Fruit fly (Drosophila melanogaster) whole organism, prepupa: ENCODE measurements around the gene CG10651.

Experiments
- CG11294 ChIP-seq: fragments of 200-800 bp; sonication (Bioruptor generic); IDR thresholded peaks from 2 replicates; pipeline ENCODE4 v1.3.6; 2022; ENCODE audit warnings: missing biosample characterization, missing genetic modification characterization
- CG1621 ChIP-seq: fragments of 200-800 bp; sonication (Bioruptor generic); optimal IDR thresholded peaks from 3 replicates; lab custom pipeline; 2018; ENCODE audit warnings: missing biosample characterization, mild to moderate bottlenecking, missing genetic modification characterization
- CG16779 ChIP-seq: fragments of 200-800 bp; sonication (Bioruptor generic); optimal IDR thresholded peaks from 3 replicates; lab custom pipeline; 2017; ENCODE audit warnings: missing biosample characterization, mild to moderate bottlenecking, missing genetic modification characterization
- CG3032 ChIP-seq: fragments of 200-800 bp; optimal IDR thresholded peaks from 2 replicates; lab custom pipeline; 2019; ENCODE audit warnings: missing biosample characterization, mild to moderate bottlenecking, missing genetic modification characterization, moderate library complexity
- CG34406 ChIP-seq: fragments of 200-800 bp; sonication (Bioruptor generic); optimal IDR thresholded peaks from 3 replicates; lab custom pipeline; 2016; ENCODE audit warnings: missing biosample characterization, missing genetic modification characterization
- CG3919 ChIP-seq: fragments of 200-800 bp; sonication (Bioruptor generic); optimal IDR thresholded peaks from 3 replicates; lab custom pipeline; 2016; ENCODE audit warnings: missing biosample characterization, missing genetic modification characterization
- CG4318 ChIP-seq: fragments of 200-800 bp; sonication (Bioruptor generic); optimal IDR thresholded peaks from 3 replicates; lab custom pipeline; 2017; ENCODE audit warnings: missing biosample characterization, mild to moderate bottlenecking, missing genetic modification characterization
- CG6163 ChIP-seq: fragments of 200-800 bp; sonication (Bioruptor generic); IDR thresholded peaks from 3 replicates; pipeline ENCODE4 v1.3.6; 2022; ENCODE audit warnings: missing biosample characterization, missing genetic modification characterization
- CG6276 ChIP-seq: fragments of 200-800 bp; sonication (Bioruptor generic); optimal IDR thresholded peaks from 2 replicates; lab custom pipeline; 2017; ENCODE audit warnings: missing biosample characterization, mild to moderate bottlenecking, missing genetic modification characterization
- CG7368 ChIP-seq: fragments of 200-800 bp; sonication (Bioruptor generic); optimal IDR thresholded peaks from 3 replicates; lab custom pipeline; 2016; ENCODE audit warnings: missing biosample characterization, missing genetic modification characterization
- CG8119 ChIP-seq: fragments of 200-800 bp; sonication (Bioruptor generic); IDR thresholded peaks from 3 replicates; pipeline ENCODE4 v1.3.6; 2022; ENCODE audit warnings: missing biosample characterization, missing genetic modification characterization
- CG8632 ChIP-seq: fragments of 200-800 bp; sonication (Bioruptor generic); optimal IDR thresholded peaks from 3 replicates; lab custom pipeline; 2016; ENCODE audit warnings: missing biosample characterization, missing genetic modification characterization
- CG9139 ChIP-seq: fragments of 200-800 bp; sonication (Bioruptor generic); optimal IDR thresholded peaks from 3 replicates; lab custom pipeline; 2017; ENCODE audit warnings: missing biosample characterization, mild to moderate bottlenecking, missing genetic modification characterization
- Eip93F ChIP-seq: fragments of 200-800 bp; sonication (Bioruptor generic); optimal IDR thresholded peaks from 2 replicates; lab custom pipeline; 2016; ENCODE audit warnings: missing biosample characterization, mild to moderate bottlenecking, missing genetic modification characterization
- Lpt ChIP-seq: fragments of 200-800 bp; sonication (Bioruptor generic); optimal IDR thresholded peaks from 3 replicates; lab custom pipeline; 2016; ENCODE audit warnings: missing biosample characterization, missing genetic modification characterization
- Met ChIP-seq: fragments of 200-800 bp; sonication (Bioruptor generic); optimal IDR thresholded peaks from 3 replicates; lab custom pipeline; 2016; ENCODE audit warnings: missing biosample characterization, missing genetic modification characterization
- Sox102F ChIP-seq: fragments of 200-800 bp; sonication (Bioruptor generic); optimal IDR thresholded peaks from 2 replicates; lab custom pipeline; 2016; ENCODE audit warnings: missing biosample characterization, mild to moderate bottlenecking, missing genetic modification characterization
- Sox14 ChIP-seq: fragments of 200-800 bp; sonication (Bioruptor generic); optimal IDR thresholded peaks from 3 replicates; lab custom pipeline; 2016; ENCODE audit warnings: missing biosample characterization, missing genetic modification characterization
- achi ChIP-seq: fragments of 200-800 bp; sonication (Bioruptor generic); optimal IDR thresholded peaks from 3 replicates; lab custom pipeline; 2016; ENCODE audit warnings: missing biosample characterization, missing genetic modification characterization
- dac ChIP-seq: fragments of 200-800 bp; sonication (Bioruptor generic); optimal IDR thresholded peaks from 2 replicates; lab custom pipeline; 2017; ENCODE audit warnings: missing biosample characterization, mild to moderate bottlenecking, missing genetic modification characterization
- dsx ChIP-seq: fragments of 200-800 bp; optimal IDR thresholded peaks from 3 replicates; lab custom pipeline; 2019; ENCODE audit warnings: missing biosample characterization, mild to moderate bottlenecking, missing genetic modification characterization, moderate library complexity; ENCODE audit not compliant: poor library complexity, severe bottlenecking
- eg ChIP-seq: fragments of 200-800 bp; sonication (Bioruptor generic); IDR thresholded peaks from 3 replicates; pipeline ENCODE4 v1.3.6; 2022; ENCODE audit warnings: missing biosample characterization, missing genetic modification characterization
- esn ChIP-seq: fragments of 200-800 bp; sonication (Bioruptor generic); optimal IDR thresholded peaks from 2 replicates; lab custom pipeline; 2016; ENCODE audit warnings: missing biosample characterization, mild to moderate bottlenecking, missing genetic modification characterization, moderate library complexity
- fd59A ChIP-seq: fragments of 200-800 bp; sonication (Bioruptor generic); optimal IDR thresholded peaks from 2 replicates; lab custom pipeline; 2017; ENCODE audit warnings: missing biosample characterization, mild to moderate bottlenecking, missing genetic modification characterization, missing genetic modification reagents
- fd85E ChIP-seq: fragments of 200-800 bp; sonication (Bioruptor generic); optimal IDR thresholded peaks from 3 replicates; lab custom pipeline; 2016; ENCODE audit warnings: missing biosample characterization, missing genetic modification characterization
- fkh ChIP-seq: fragments of 200-800 bp; sonication (Bioruptor generic); optimal IDR thresholded peaks from 3 replicates; lab custom pipeline; 2017; ENCODE audit warnings: missing biosample characterization, mild to moderate bottlenecking, missing genetic modification characterization, moderate library complexity
- lz ChIP-seq: fragments of 200-800 bp; sonication (Bioruptor generic); optimal IDR thresholded peaks from 3 replicates; lab custom pipeline; 2016; ENCODE audit warnings: missing biosample characterization, missing genetic modification characterization
- salr ChIP-seq, 2 experiments: fragments of 200-800 bp; sonication (Bioruptor generic); optimal IDR thresholded peaks; 3 replicates each; lab custom pipeline; 2016 to 2018; ENCODE audit warnings: missing biosample characterization in 2 of 2, missing genetic modification characterization in 2 of 2, mild to moderate bottlenecking in 1 of 2
- ss ChIP-seq, 2 experiments: fragments of 200-800 bp; sonication (Bioruptor generic); optimal IDR thresholded peaks; 2 replicates in 1 of 2; 3 replicates in 1 of 2; lab custom pipeline; 2017 to 2018; ENCODE audit warnings: mild to moderate bottlenecking in 2 of 2, missing biosample characterization in 2 of 2, missing genetic modification characterization in 2 of 2, moderate library complexity in 1 of 2
- svp ChIP-seq: fragments of 200-800 bp; sonication (Bioruptor generic); peaks from one replicate; lab custom pipeline; 2016; ENCODE audit warnings: missing biosample characterization, missing genetic modification characterization

The CG10651 gene

DNA sequence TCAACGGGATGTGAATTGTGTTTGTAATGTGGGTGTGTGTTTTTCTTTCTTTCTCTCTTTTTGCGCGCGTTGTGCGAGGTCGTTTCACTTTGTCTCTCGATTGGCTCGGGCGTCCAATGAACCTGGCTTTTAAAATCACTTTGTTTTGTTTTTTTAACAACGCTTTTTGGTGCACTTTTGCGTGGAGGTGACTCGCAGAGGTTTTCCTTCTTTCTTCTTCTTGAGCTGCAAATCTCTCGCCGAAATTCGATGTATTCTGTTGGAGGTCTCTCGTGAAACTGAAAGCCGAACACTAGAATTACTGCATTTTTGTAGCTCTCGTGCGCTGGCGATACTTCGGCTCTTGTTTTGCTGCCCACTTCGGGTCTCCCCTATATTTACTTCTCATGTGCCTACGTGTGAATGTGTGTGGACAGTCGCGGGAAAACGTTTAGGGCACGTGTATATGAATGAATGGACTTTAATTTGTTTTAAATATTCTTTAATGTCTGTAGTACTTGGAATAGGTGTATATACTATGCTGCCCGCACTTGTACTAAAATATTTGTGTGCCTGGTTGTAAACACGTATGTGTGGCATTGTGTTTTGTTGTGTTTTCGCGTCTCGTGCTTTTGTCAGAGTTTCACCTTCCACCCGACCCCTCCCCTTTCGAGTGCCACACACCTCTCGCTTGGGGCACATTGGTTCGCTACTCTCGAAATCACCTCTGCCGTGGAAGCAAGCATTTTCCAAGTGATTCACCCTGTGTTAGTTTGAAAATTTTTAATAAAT lies 49.8 kb downstream of the CG10651 start, which contains the start of gene fok (continued):
- TF ChIP-seq CG3919 (GFP tag; lab: Kevin White, UChicago) (peak; percentile 98), CG34406 (peak; percentile 97), fd59A (GFP tag; lab: Kevin White, UChicago) (peak; percentile 96), salr (GFP tag; optimal IDR thresholded peaks at IDR 0.05; lab: Kevin White, UChicago) (peak; percentile 91 to 95), achi (GFP tag; lab: Kevin White, UChicago) (peak; percentile 97), CG8119 (GFP tag; lab: Robert Waterston, UW) (peak; percentile 99), dac (peak; percentile 91), Lpt (GFP tag; lab: Kevin White, UChicago) (peak; percentile 97), fd85E (GFP tag; lab: Kevin White, UChicago) (peak; percentile 91), Met (peak; percentile 99), CG7368 (peak; percentile 95), dsx (GFP tag; lab: Kevin White, UChicago) (peak; percentile 97), CG16779 (tag; lab: Kevin White, UChicago) (peak; percentile 96), esn (GFP tag; lab: Kevin White, UChicago) (peak; percentile 99), CG8632 (peak; percentile 97), CG3032 (tag; lab: Kevin White, UChicago) (peak; percentile 97), CG4318 (GFP tag; lab: Kevin White, UChicago) (peak; percentile 93), CG1621 (tag; lab: Kevin White, UChicago) (peak; percentile 95), Sox14 (GFP tag; lab: Kevin White, UChicago) (peak; percentile 98), CG11294 (peak; percentile 93), fkh (peak; percentile 100), CG9139 (GFP tag; lab: Kevin White, UChicago) (peak; percentile 95)

DNA sequence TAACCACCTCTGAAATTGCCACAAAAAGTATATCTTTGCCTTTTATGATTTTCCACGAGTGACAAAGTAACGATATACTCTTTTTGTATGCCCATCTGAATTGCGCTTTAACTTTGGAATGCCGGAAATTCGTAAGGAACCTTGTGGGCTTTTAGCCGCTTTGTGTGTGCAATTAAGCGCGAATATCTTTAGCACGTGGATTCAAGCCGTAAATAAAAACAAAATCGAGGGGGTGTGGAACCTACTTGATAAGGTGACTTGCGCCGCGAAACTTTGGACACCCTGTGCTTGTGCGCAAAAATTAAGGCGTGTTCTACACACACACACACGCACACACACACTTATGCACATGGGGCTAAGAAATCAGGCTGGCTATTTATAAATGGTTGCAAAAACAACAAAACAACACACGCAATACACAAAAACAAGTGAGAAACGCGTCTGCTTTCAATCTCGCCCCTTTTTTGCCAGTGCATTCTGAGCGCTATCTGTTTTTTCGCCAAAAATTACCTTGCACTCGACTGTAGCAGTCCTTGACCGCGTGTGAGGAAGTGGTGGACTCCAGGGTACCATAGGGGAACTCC lies 50.6 kb downstream of the CG10651 start:
- no peak for TF ChIP-seq lz
- TF ChIP-seq Sox102F, result no peak
- TF ChIP-seq Eip93F (GFP tag; lab: Kevin White, UChicago), result peak; percentile 53
- peak; percentile 36 for TF ChIP-seq dsx (GFP tag; lab: Kevin White, UChicago)
- TF ChIP-seq CG7368, result no peak
- TF ChIP-seq CG6163, result 0 out of 3 replicates have a peak, but pooled peaks have one; percentile 31
- 0 out of 3 replicates have a peak, but pooled peaks have one; percentile 5 for TF ChIP-seq eg (GFP tag; lab: Robert Waterston, UW)
- TF ChIP-seq svp, result peak; percentile 47
- peak; percentile 0 for TF ChIP-seq CG6276
- TF ChIP-seq CG9139 (GFP tag; lab: Kevin White, UChicago), result peak; percentile 8
- peak; percentile 47 to 48 for TF ChIP-seq ss (GFP tag; optimal IDR thresholded peaks at IDR 0.05; lab: Kevin White, UChicago)
- 0 out of 3 replicates have a peak, but pooled peaks have one; percentile 35 for TF ChIP-seq CG8119 (GFP tag; lab: Robert Waterston, UW)
